Fruit fly (Drosophila melanogaster) whole organism, embryonic: ENCODE results near the gene Pde11.

Experiments
- Bteb2 ChIP-seq: fragments of 200-800 bp; sonication (Bioruptor generic); optimal IDR thresholded peaks from 2 replicates; lab custom pipeline; 2016; ENCODE audit warnings: missing biosample characterization, missing genetic modification characterization
- CG10267 ChIP-seq: fragments of 200-800 bp; sonication (Bioruptor generic); optimal IDR thresholded peaks from 2 replicates; lab custom pipeline; 2018; ENCODE audit warnings: missing biosample characterization, mild to moderate bottlenecking, missing genetic modification characterization, moderate library complexity
- CG10274 ChIP-seq: fragments of 200-800 bp; sonication (Bioruptor generic); optimal IDR thresholded peaks from 3 replicates; lab custom pipeline; 2017; ENCODE audit warnings: missing biosample characterization, mild to moderate bottlenecking, missing genetic modification characterization
- CG11247 ChIP-seq: fragments of 200-800 bp; sonication (Bioruptor generic); IDR thresholded peaks from 2 replicates; pipeline ENCODE4 v1.3.6; 2022; ENCODE audit warnings: missing biosample characterization, missing genetic modification characterization
- CG30020 ChIP-seq: fragments of 200-800 bp; optimal IDR thresholded peaks from 2 replicates; lab custom pipeline; 2019; ENCODE audit warnings: missing biosample characterization, mild to moderate bottlenecking, missing genetic modification characterization, moderate library complexity
- CG31365 ChIP-seq: fragments of 200-800 bp; sonication (Bioruptor generic); optimal IDR thresholded peaks from 2 replicates; lab custom pipeline; 2018; ENCODE audit warnings: missing biosample characterization, mild to moderate bottlenecking, missing genetic modification characterization
- CG34224 ChIP-seq: fragments of 200-800 bp; sonication (Bioruptor generic); IDR thresholded peaks from 3 replicates; pipeline ENCODE4 v1.3.6; 2022; ENCODE audit warnings: missing biosample characterization, missing genetic modification characterization; ENCODE audit not compliant: partially characterized antibody
- CG42726 ChIP-seq: fragments of 200-800 bp; sonication (Bioruptor generic); IDR thresholded peaks from 2 replicates; pipeline ENCODE4 v1.3.6; 2022; ENCODE audit warnings: missing biosample characterization, missing genetic modification characterization; ENCODE audit not compliant: partially characterized antibody
- CG4328 ChIP-seq: fragments of 200-800 bp; sonication (Bioruptor generic); optimal IDR thresholded peaks from 3 replicates; lab custom pipeline; 2017; ENCODE audit warnings: missing biosample characterization, missing genetic modification reagents, missing genetic modification characterization
- CG4854 ChIP-seq: fragments of 200-800 bp; sonication (Bioruptor generic); optimal IDR thresholded peaks from 2 replicates; lab custom pipeline; 2016; ENCODE audit warnings: missing biosample characterization, missing genetic modification characterization, inconsistent platforms
- CG6272 ChIP-seq: fragments of 200-800 bp; sonication (Bioruptor generic); IDR thresholded peaks from 2 replicates; pipeline ENCODE4 v1.3.6; 2022; ENCODE audit warnings: missing biosample characterization, missing genetic modification characterization
- CG7786 ChIP-seq: fragments of 200-800 bp; sonication (Bioruptor generic); optimal IDR thresholded peaks from 2 replicates; lab custom pipeline; 2016; ENCODE audit warnings: missing biosample characterization, missing genetic modification characterization
- Dek ChIP-seq: fragments of 200-800 bp; sonication (Bioruptor generic); optimal IDR thresholded peaks from 3 replicates; lab custom pipeline; 2019; ENCODE audit warnings: missing biosample characterization, mild to moderate bottlenecking, missing genetic modification characterization, moderate library complexity
- Dfd ChIP-seq, 2 experiments: fragments of >200 bp; optimal IDR thresholded peaks; 2 replicates each; lab custom pipeline; 2017; ENCODE audit warnings: missing biosample characterization in 2 of 2, missing genetic modification characterization in 2 of 2
- Dip2 ChIP-seq: fragments of 200-800 bp; sonication (Bioruptor generic); IDR thresholded peaks from 2 replicates; pipeline ENCODE4 v1.3.6; 2022; ENCODE audit warnings: missing biosample characterization, missing genetic modification characterization
- Fer1 ChIP-seq: fragments of 200-800 bp; sonication (Bioruptor generic); optimal IDR thresholded peaks from 2 replicates; lab custom pipeline; 2017; ENCODE audit warnings: missing biosample characterization, mild to moderate bottlenecking, missing genetic modification characterization
- H15 ChIP-seq: fragments of 200-800 bp; sonication (Bioruptor generic); IDR thresholded peaks from 3 replicates; pipeline ENCODE4 v1.3.6; 2022; ENCODE audit warnings: missing biosample characterization, missing genetic modification characterization
- Hr51 ChIP-seq, 2 experiments: fragments of 200-800 bp; sonication (Bioruptor generic); optimal IDR thresholded peaks; 2 replicates in 1 of 2; 3 replicates in 1 of 2; lab custom pipeline; 2016 to 2018; ENCODE audit warnings: missing biosample characterization in 2 of 2, missing genetic modification characterization in 2 of 2, mild to moderate bottlenecking in 1 of 2, moderate library complexity in 1 of 2
- MESR4 ChIP-seq: fragments of 200-800 bp; sonication (Bioruptor generic); optimal IDR thresholded peaks from 2 replicates; lab custom pipeline; 2018; ENCODE audit warnings: missing biosample characterization, mild to moderate bottlenecking, missing genetic modification characterization, moderate library complexity
- Mrtf ChIP-seq: fragments of 200-800 bp; sonication (Bioruptor generic); IDR thresholded peaks from 3 replicates; pipeline ENCODE4 v1.3.6; 2022; ENCODE audit warnings: missing biosample characterization, missing genetic modification characterization
- NC2α ChIP-seq: fragments of 200-800 bp; sonication (Bioruptor generic); optimal IDR thresholded peaks from 2 replicates; lab custom pipeline; 2016; ENCODE audit warnings: missing biosample characterization, missing genetic modification characterization
- NK7.1 ChIP-seq: fragments of 200-800 bp; sonication (Bioruptor generic); optimal IDR thresholded peaks from 3 replicates; lab custom pipeline; 2016; ENCODE audit warnings: missing biosample characterization, missing genetic modification characterization
- Oaz ChIP-seq: fragments of 200-800 bp; sonication (Bioruptor generic); IDR thresholded peaks from 2 replicates; pipeline ENCODE4 v1.3.6; 2022; ENCODE audit warnings: missing biosample characterization, missing genetic modification characterization
- Pdp1 ChIP-seq, 2 experiments: fragments of 200-800 bp; sonication (Bioruptor generic); optimal IDR thresholded peaks; 3 replicates each; lab custom pipeline; 2016; ENCODE audit warnings: missing biosample characterization in 2 of 2, missing genetic modification characterization in 2 of 2, mild to moderate bottlenecking in 1 of 2, moderate library complexity in 1 of 2
- Poxn ChIP-seq: fragments of 200-800 bp; sonication (Bioruptor generic); IDR thresholded peaks from 2 replicates; pipeline ENCODE4 v1.3.6; 2022; ENCODE audit warnings: missing biosample characterization, missing genetic modification characterization
- Side ChIP-seq: fragments of 200-800 bp; sonication (Bioruptor generic); optimal IDR thresholded peaks from 2 replicates; lab custom pipeline; 2016; ENCODE audit warnings: missing biosample characterization, missing genetic modification characterization
- TFAM ChIP-seq: fragments of 200-800 bp; sonication (Bioruptor generic); optimal IDR thresholded peaks from 2 replicates; lab custom pipeline; 2017; ENCODE audit warnings: missing biosample characterization, missing genetic modification characterization, inconsistent platforms
- Tbp ChIP-seq: fragments of >200 bp; optimal IDR thresholded peaks from 2 replicates; lab custom pipeline; 2018; ENCODE audit warnings: missing biosample characterization, missing genetic modification characterization
- ab ChIP-seq: fragments of 200-800 bp; sonication (Bioruptor generic); optimal IDR thresholded peaks from 2 replicates; lab custom pipeline; 2016; ENCODE audit warnings: missing biosample characterization, missing genetic modification characterization
- bsh ChIP-seq, 2 experiments: fragments of 200-800 bp; sonication (Bioruptor generic); optimal IDR thresholded peaks; 2 replicates each; lab custom pipeline; 2017 to 2018; ENCODE audit warnings: mild to moderate bottlenecking in 2 of 2, missing biosample characterization in 2 of 2, missing genetic modification characterization in 2 of 2, moderate library complexity in 1 of 2
- crp ChIP-seq, 2 experiments: fragments of 200-800 bp; sonication (Bioruptor generic); optimal IDR thresholded peaks; 2 replicates in 1 of 2; 3 replicates in 1 of 2; lab custom pipeline; 2017; ENCODE audit warnings: missing biosample characterization in 2 of 2, missing genetic modification characterization in 2 of 2, mild to moderate bottlenecking in 1 of 2, moderate library complexity in 1 of 2
- cwo ChIP-seq: fragments of 200-800 bp; sonication (Bioruptor generic); optimal IDR thresholded peaks from 3 replicates; lab custom pipeline; 2017; ENCODE audit warnings: missing biosample characterization, missing genetic modification characterization, mild to moderate bottlenecking, moderate library complexity, missing genetic modification reagents
- dmrt99B ChIP-seq: fragments of 200-800 bp; sonication (Bioruptor generic); optimal IDR thresholded peaks from 2 replicates; lab custom pipeline; 2018; ENCODE audit warnings: missing biosample characterization, mild to moderate bottlenecking, missing genetic modification characterization, moderate library complexity
- esg ChIP-seq: fragments of 200-800 bp; sonication (Bioruptor generic); conservative IDR thresholded peaks from 2 replicates; pipeline ENCODE4 v1.3.6; 2022; ENCODE audit warnings: missing biosample characterization, missing genetic modification characterization
- gcm ChIP-seq: fragments of 200-800 bp; sonication (Bioruptor generic); optimal IDR thresholded peaks from 2 replicates; lab custom pipeline; 2019; ENCODE audit warnings: missing biosample characterization, mild to moderate bottlenecking, missing genetic modification characterization, moderate library complexity
- gro ChIP-seq: fragments of 200-800 bp; sonication (Bioruptor generic); optimal IDR thresholded peaks from 2 replicates; lab custom pipeline; 2016; ENCODE audit warnings: missing biosample characterization, missing genetic modification characterization
- kni ChIP-seq: fragments of 200-800 bp; sonication (Bioruptor generic); optimal IDR thresholded peaks from 3 replicates; lab custom pipeline; 2017; ENCODE audit warnings: mild to moderate bottlenecking, missing biosample characterization, missing genetic modification reagents, missing genetic modification characterization
- odd ChIP-seq: fragments of 200-800 bp; sonication (Bioruptor generic); optimal IDR thresholded peaks from 2 replicates; lab custom pipeline; 2017; ENCODE audit warnings: missing biosample characterization, mild to moderate bottlenecking, missing genetic modification characterization
- pan ChIP-seq, 4 experiments: fragments of >200 bp in 3 of 4; fragments of 200-800 bp in 1 of 4; sonication (Bioruptor generic) in 1 of 4; optimal IDR thresholded peaks in 3 of 4; IDR thresholded peaks in 1 of 4; 2 replicates each; pipeline versions ENCODE4 v1.3.6 to Lab custom; 2017 to 2022; ENCODE audit warnings: missing biosample characterization in 2 of 4, missing genetic modification characterization in 2 of 4, mixed read lengths in 1 of 4
- pzg ChIP-seq: fragments of 200-800 bp; sonication (Bioruptor generic); optimal IDR thresholded peaks from 3 replicates; lab custom pipeline; 2018; ENCODE audit warnings: missing biosample characterization, mild to moderate bottlenecking, missing genetic modification characterization, moderate library complexity
- sc ChIP-seq, 3 experiments: fragments of >200 bp in 2 of 3; fragments of 200-800 bp in 1 of 3; sonication (Bioruptor generic) in 1 of 3; optimal IDR thresholded peaks; 2 replicates in 2 of 3; 3 replicates in 1 of 3; lab custom pipeline; 2017; ENCODE audit warnings: mild to moderate bottlenecking in 1 of 3, missing biosample characterization in 1 of 3, missing genetic modification characterization in 1 of 3, missing genetic modification reagents in 1 of 3
- seq ChIP-seq: fragments of 200-800 bp; sonication (Bioruptor generic); IDR thresholded peaks from 2 replicates; pipeline ENCODE4 v1.3.6; 2022; ENCODE audit warnings: missing biosample characterization, missing genetic modification characterization
- sim ChIP-seq: fragments of 200-800 bp; sonication (Bioruptor generic); IDR thresholded peaks from 2 replicates; pipeline ENCODE4 v1.3.6; 2022; ENCODE audit warnings: missing biosample characterization, missing genetic modification characterization
- slou ChIP-seq: fragments of 200-800 bp; sonication (Bioruptor generic); optimal IDR thresholded peaks from 3 replicates; lab custom pipeline; 2016; ENCODE audit warnings: missing biosample characterization, missing genetic modification characterization
- sr ChIP-seq: fragments of 200-800 bp; sonication (Bioruptor generic); IDR thresholded peaks from 3 replicates; pipeline ENCODE4 v1.3.6; 2022; ENCODE audit warnings: missing biosample characterization, missing genetic modification characterization
- trh ChIP-seq: fragments of 200-800 bp; sonication (Bioruptor generic); optimal IDR thresholded peaks from 2 replicates; lab custom pipeline; 2016; ENCODE audit warnings: missing biosample characterization, missing genetic modification characterization
- tx ChIP-seq: fragments of 200-800 bp; sonication (Bioruptor generic); optimal IDR thresholded peaks from 2 replicates; lab custom pipeline; 2016; ENCODE audit warnings: missing biosample characterization, missing genetic modification characterization
- zen ChIP-seq: fragments of 200-800 bp; sonication (Bioruptor generic); optimal IDR thresholded peaks from 3 replicates; lab custom pipeline; 2018; ENCODE audit warnings: missing biosample characterization, mild to moderate bottlenecking, missing genetic modification characterization, moderate library complexity
- zfh2 ChIP-seq: fragments of 200-800 bp; sonication (Bioruptor generic); optimal IDR thresholded peaks from 2 replicates; lab custom pipeline; 2016; ENCODE audit warnings: missing biosample characterization, missing genetic modification characterization

Gene Pde11

dm6 chr2L:18604986-18605385 lies 14.8 kb upstream of the Pde11 start, which contains the start of gene CG10413 (continued):
- TF ChIP-seq Bteb2 (GFP tag; lab: Kevin White, UChicago): peak; percentile 98
- peak; percentile 98 for TF ChIP-seq Dek
- TF ChIP-seq sc (optimal IDR thresholded peaks at IDR 0.05; lab: Kevin White, UChicago): no peak
- TF ChIP-seq sc (GFP tag; optimal IDR thresholded peaks at IDR 0.05; lab: Kevin White, UChicago): peak; percentile 92
- TF ChIP-seq cwo (GFP tag; lab: Kevin White, UChicago): peak; percentile 96
- TF ChIP-seq Pdp1 (GFP tag; optimal IDR thresholded peaks at IDR 0.05; lab: Kevin White, UChicago): peak; percentile 96 to 99
- TF ChIP-seq CG10274: peak; percentile 92
- TF ChIP-seq pzg: peak; percentile 59
- TF ChIP-seq NK7.1 (GFP tag; lab: Kevin White, UChicago): peak; percentile 94
- TF ChIP-seq Dip2 (GFP tag; lab: Robert Waterston, UW): peak; percentile 64
- peak; percentile 91 for TF ChIP-seq CG31365 (tag; lab: Kevin White, UChicago)
- TF ChIP-seq Tbp (GFP tag; lab: Kevin White, UChicago): no peak
- peak; percentile 92 for TF ChIP-seq CG10267 (tag; lab: Kevin White, UChicago)
- peak; percentile 95 for TF ChIP-seq Poxn (GFP tag; lab: Robert Waterston, UW)
- peak; percentile 90 for TF ChIP-seq kni (GFP tag; lab: Kevin White, UChicago)
- TF ChIP-seq CG4328 (GFP tag; lab: Kevin White, UChicago): peak; percentile 98
- peak; percentile 98 for TF ChIP-seq Hr51 (GFP tag; optimal IDR thresholded peaks at IDR 0.05; lab: Kevin White, UChicago)
- TF ChIP-seq crp (GFP tag; optimal IDR thresholded peaks at IDR 0.05; lab: Kevin White, UChicago): peak; percentile 43 to 79
- peak; percentile 94 to 98 for TF ChIP-seq bsh (GFP tag; optimal IDR thresholded peaks at IDR 0.05; lab: Kevin White, UChicago)
- no peak for TF ChIP-seq Dfd (GFP tag; optimal IDR thresholded peaks at IDR 0.05; lab: Kevin White, UChicago)
- TF ChIP-seq CG7786 (GFP tag; lab: Kevin White, UChicago): peak; percentile 98
- TF ChIP-seq sim: peak; percentile 88; the same call in 1 of the 2 replicates
- peak; percentile 83; the same call in 2 of the 3 replicates for TF ChIP-seq sr (GFP tag; lab: Robert Waterston, UW)
- peak; percentile 98 for TF ChIP-seq seq (GFP tag; lab: Robert Waterston, UW)
- peak; percentile 97 for TF ChIP-seq dmrt99B (tag; lab: Kevin White, UChicago)
- TF ChIP-seq Mrtf (GFP tag; lab: Robert Waterston, UW): peak; percentile 98
- peak; percentile 97 for TF ChIP-seq esg (GFP tag; lab: Robert Waterston, UW)
- TF ChIP-seq CG42726 (GFP tag; lab: Robert Waterston, UW): no peak
- TF ChIP-seq CG30020: peak; percentile 89
- peak; percentile 98 for TF ChIP-seq gcm (GFP tag; lab: Kevin White, UChicago)
- TF ChIP-seq zfh2 (GFP tag; lab: Kevin White, UChicago): peak; percentile 99
- TF ChIP-seq Fer1 (GFP tag; lab: Kevin White, UChicago): peak; percentile 99
- TF ChIP-seq odd (GFP tag; lab: Kevin White, UChicago): peak; percentile 97
- TF ChIP-seq NC2α (GFP tag; lab: Kevin White, UChicago): peak; percentile 94
- TF ChIP-seq tx: peak; percentile 98
- TF ChIP-seq slou (GFP tag; lab: Kevin White, UChicago): peak; percentile 94
- TF ChIP-seq MESR4 (GFP tag; lab: Kevin White, UChicago): peak; percentile 79
- TF ChIP-seq Oaz: peak; percentile 95
- TF ChIP-seq trh (GFP tag; lab: Kevin White, UChicago): peak; percentile 96
- peak; percentile 98 for TF ChIP-seq gro (GFP tag; lab: Kevin White, UChicago)
- peak; percentile 98 for TF ChIP-seq zen
- peak; percentile 97 for TF ChIP-seq CG11247 (GFP tag; lab: Robert Waterston, UW)
- peak; percentile 97 for TF ChIP-seq CG6272
- no peak for TF ChIP-seq pan (optimal IDR thresholded peaks at IDR 0.05; lab: Kevin White, UChicago)
- peak in 1 of 2 experiments; percentile 98 for TF ChIP-seq pan (GFP tag; optimal IDR thresholded peaks at IDR 0.05 in 1 of 2, IDR thresholded peaks at IDR 0.05 in 1 of 2)
- TF ChIP-seq TFAM (GFP tag; lab: Kevin White, UChicago): peak; percentile 84
- peak; percentile 97 for TF ChIP-seq ab (GFP tag; lab: Kevin White, UChicago)
- TF ChIP-seq Side: peak; percentile 98
- TF ChIP-seq H15 (GFP tag; lab: Robert Waterston, UW): peak; percentile 96
- TF ChIP-seq CG4854 (GFP tag; lab: Kevin White, UChicago): peak; percentile 97
- TF ChIP-seq CG34224 (GFP tag; lab: Robert Waterston, UW): no peak
